Worm (Caenorhabditis elegans) whole organism, L3 larva: Measurements from ENCODE around the gene oac-22.

ENCODE experiments used
- daf-12 ChIP-seq: fragments of 150-350 bp; optimal IDR thresholded peaks from 2 replicates; lab custom pipeline; 2014; ENCODE audit warnings: missing biosample characterization, missing genetic modification reagents, missing genetic modification characterization
- nhr-12 ChIP-seq: fragments of 150-350 bp; optimal IDR thresholded peaks from 2 replicates; lab custom pipeline; 2014; ENCODE audit warnings: missing biosample characterization, missing genetic modification characterization

DNA sequence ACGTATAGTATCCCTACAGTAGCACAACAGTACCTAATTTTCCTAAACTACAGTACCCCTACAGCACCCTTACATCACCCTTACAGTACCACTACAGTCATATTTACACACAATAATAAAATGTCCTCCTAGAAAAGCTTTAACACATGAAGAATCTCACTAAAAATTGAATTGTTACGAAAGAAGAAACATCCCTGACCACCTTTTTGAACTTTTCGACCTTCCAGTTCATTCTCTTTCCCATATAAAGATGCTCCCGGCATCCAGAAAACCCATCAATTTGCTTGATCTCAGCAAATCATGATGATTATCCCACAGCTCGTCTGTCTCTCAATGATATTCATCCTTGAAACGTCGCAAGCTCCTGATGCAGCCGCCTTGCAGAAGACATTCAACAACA lies 19.2 kb downstream of the oac-22 start, which contains the start of gene F56D6.21:
- no peak for TF ChIP-seq daf-12 (tag; lab: Kevin White, UChicago)
- no peak for TF ChIP-seq nhr-12 (tag; lab: Kevin White, UChicago)
